Worm (Caenorhabditis elegans) whole organism, midembryonic: ENCODE measurements around the gene T19C9.10.

Source experiments
- T22C8.4 ChIP-seq: fragments of 200-800 bp; sonication (Bioruptor generic); IDR thresholded peaks from 2 replicates; pipeline ENCODE4 v1.3.6; 2022; ENCODE audit warnings: missing genetic modification characterization, missing compliant biosample characterization
- cog-1 ChIP-seq: sonication (generic microtip); optimal IDR thresholded peaks from 2 replicates; lab custom pipeline; 2016; ENCODE audit warnings: missing genetic modification characterization, missing compliant biosample characterization
- flt-1 ChIP-seq: fragments of 200-800 bp; sonication (Bioruptor generic); IDR thresholded peaks from 2 replicates; pipeline ENCODE4 v1.3.6; 2022; ENCODE audit warnings: missing genetic modification characterization, missing compliant biosample characterization
- klf-2 ChIP-seq: fragments of 200-800 bp; sonication (Bioruptor generic); conservative IDR thresholded peaks from 2 replicates; pipeline ENCODE4 v1.3.6; 2022; ENCODE audit warnings: missing genetic modification reagents, missing genetic modification characterization, missing compliant biosample characterization
- med-1 ChIP-seq: sonication (generic microtip); optimal IDR thresholded peaks from 2 replicates; lab custom pipeline; 2017; ENCODE audit warnings: missing genetic modification characterization, mild to moderate bottlenecking, missing compliant biosample characterization, antibody characterized with exemption, missing genetic modification reagents; ENCODE audit not compliant: insufficient read depth
- ref-1 ChIP-seq: fragments of 200-800 bp; sonication (Bioruptor generic); conservative IDR thresholded peaks from 2 replicates; pipeline ENCODE4 v1.3.6; 2022; ENCODE audit warnings: missing genetic modification reagents, missing genetic modification characterization, missing compliant biosample characterization
- tab-1 ChIP-seq: fragments of 200-800 bp; sonication (Bioruptor generic); IDR thresholded peaks from 2 replicates; pipeline ENCODE4 v1.3.6; 2022; ENCODE audit warnings: missing genetic modification characterization, missing compliant biosample characterization
- ztf-23 ChIP-seq: fragments of 200-800 bp; sonication (Bioruptor generic); IDR thresholded peaks from 2 replicates; pipeline ENCODE4 v1.3.6; 2022; ENCODE audit warnings: missing genetic modification reagents, missing genetic modification characterization, missing compliant biosample characterization
- ztf-29 ChIP-seq: fragments of 200-800 bp; sonication (Bioruptor generic); IDR thresholded peaks from 2 replicates; pipeline ENCODE4 v1.3.6; 2022; ENCODE audit warnings: missing genetic modification reagents, missing genetic modification characterization, missing compliant biosample characterization

Gene T19C9.10

DNA sequence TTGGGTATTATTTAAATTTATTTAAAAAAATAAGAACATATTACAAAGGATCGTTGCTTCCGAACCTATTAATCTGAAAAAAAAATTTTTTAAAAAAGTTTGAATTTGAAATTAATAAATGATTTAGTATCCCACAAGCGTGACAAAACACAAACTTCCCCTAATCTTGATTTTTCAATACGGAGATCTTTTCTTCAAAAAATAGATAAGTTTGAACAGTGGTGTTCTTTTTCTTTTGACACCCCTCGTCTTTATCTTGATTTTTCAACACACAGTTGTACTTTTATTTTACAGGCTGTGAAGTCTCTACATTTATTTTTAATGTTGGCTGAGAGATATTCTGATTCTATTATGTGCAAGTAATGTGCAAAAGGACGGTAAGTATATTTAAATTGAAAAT lies at the start of gene T19C9.10:
TSS of gene T19C9.10 (plus strand) at position 248 of the 400 bp plus-strand sequence.
- no peak for TF ChIP-seq med-1 (GFP tag; lab: Kevin White, UChicago)

DNA sequence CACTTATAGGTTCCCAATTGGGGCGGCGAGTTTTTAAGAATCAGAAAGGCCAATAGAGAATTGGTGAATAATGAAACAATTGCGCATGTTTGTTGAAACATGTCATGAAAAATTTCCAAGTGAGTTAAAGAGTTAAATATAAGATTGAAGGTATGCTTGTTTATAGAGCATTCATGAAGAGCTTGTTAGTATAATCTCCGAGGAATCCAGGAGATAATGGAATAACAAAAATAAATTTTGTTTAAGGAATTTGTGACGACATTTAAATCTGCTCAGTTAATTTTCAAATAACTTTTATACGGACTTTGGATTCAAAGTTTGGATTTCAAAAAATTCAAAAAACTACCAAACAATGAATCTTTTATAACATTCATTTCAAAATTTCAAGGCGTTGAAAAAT lies 46.0 kb upstream of the T19C9.10 start, which contains the start of gene str-199:
TSS of gene str-199 (minus strand) at position 101 of the 400 bp plus-strand sequence.
- TF ChIP-seq ref-1 (GFP tag; lab: Robert Waterston, UW) = no peak
- no peak for TF ChIP-seq ztf-29 (GFP tag; lab: Robert Waterston, UW)
- TF ChIP-seq flt-1 (GFP tag; lab: Robert Waterston, UW) = no peak
- no peak for TF ChIP-seq cog-1 (tag; lab: Kevin White, UChicago)
- TF ChIP-seq T22C8.4 (GFP tag; lab: Robert Waterston, UW) = no peak
- TF ChIP-seq tab-1 (GFP tag; lab: Robert Waterston, UW) = no peak
- TF ChIP-seq med-1 (GFP tag; lab: Kevin White, UChicago) = no peak
- no peak for TF ChIP-seq klf-2

DNA sequence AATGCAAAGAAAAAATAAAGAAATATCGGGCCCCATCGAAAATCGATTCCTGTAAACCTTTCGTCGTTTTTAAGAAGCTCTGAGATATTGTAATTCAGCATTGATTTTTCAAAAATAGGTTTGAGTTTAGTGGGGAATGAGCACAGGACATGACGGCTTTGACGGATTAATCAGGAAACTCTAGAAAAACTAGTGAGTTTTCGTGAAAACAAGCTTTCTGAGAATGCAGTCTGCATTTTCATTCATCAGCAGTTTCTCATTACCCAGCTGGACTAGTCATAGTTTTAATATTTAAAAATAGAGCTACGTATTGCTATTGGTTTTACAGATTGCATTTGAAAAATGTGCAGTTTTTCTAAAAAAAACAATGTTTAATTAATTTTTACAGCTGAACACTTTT lies 44.2 kb upstream of the T19C9.10 start, which contains the start of gene srz-47:
TSS of gene srz-47 (minus strand) at position 101 of the 400 bp plus-strand sequence.
- no peak for TF ChIP-seq klf-2
- no peak for TF ChIP-seq ztf-23 (GFP tag; lab: Robert Waterston, UW)
- TF ChIP-seq ref-1 (GFP tag; lab: Robert Waterston, UW) = no peak
- TF ChIP-seq ztf-29 (GFP tag; lab: Robert Waterston, UW) = no peak
- TF ChIP-seq T22C8.4 (GFP tag; lab: Robert Waterston, UW) = no peak
- no peak for TF ChIP-seq tab-1 (GFP tag; lab: Robert Waterston, UW)
- TF ChIP-seq cog-1 (tag; lab: Kevin White, UChicago) = no peak
- no peak for TF ChIP-seq med-1 (GFP tag; lab: Kevin White, UChicago)
- no peak for TF ChIP-seq flt-1 (GFP tag; lab: Robert Waterston, UW)

DNA sequence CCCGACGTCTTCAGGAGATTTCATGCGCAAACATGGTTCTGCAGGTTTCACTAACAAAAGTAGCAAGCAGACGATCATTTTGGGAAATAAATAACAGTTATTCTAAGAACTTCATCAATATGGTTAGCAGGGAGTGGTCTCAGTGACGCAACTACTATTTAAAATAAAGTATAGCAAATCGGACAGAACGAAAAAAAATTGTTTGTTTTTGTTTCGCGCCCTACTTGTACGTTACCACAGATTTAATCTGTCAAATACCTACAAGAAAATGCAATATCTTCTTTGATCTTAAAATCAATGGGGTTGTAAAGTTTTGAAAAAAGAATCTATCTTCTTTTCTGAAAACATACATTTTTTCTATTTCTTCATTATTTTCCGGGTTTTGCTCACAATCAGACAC lies 37.5 kb upstream of the T19C9.10 start, which contains the start of gene srz-96:
TSS of gene srz-96 (plus strand) at position 301 of the 400 bp plus-strand sequence.
- TF ChIP-seq T22C8.4 (GFP tag; lab: Robert Waterston, UW) (no peak), ref-1 (GFP tag; lab: Robert Waterston, UW) (no peak), ztf-23 (GFP tag; lab: Robert Waterston, UW) (no peak), flt-1 (GFP tag; lab: Robert Waterston, UW) (no peak), klf-2 (no peak), cog-1 (tag; lab: Kevin White, UChicago) (no peak), tab-1 (GFP tag; lab: Robert Waterston, UW) (no peak), ztf-29 (GFP tag; lab: Robert Waterston, UW) (no peak), med-1 (GFP tag; lab: Kevin White, UChicago) (no peak)

DNA sequence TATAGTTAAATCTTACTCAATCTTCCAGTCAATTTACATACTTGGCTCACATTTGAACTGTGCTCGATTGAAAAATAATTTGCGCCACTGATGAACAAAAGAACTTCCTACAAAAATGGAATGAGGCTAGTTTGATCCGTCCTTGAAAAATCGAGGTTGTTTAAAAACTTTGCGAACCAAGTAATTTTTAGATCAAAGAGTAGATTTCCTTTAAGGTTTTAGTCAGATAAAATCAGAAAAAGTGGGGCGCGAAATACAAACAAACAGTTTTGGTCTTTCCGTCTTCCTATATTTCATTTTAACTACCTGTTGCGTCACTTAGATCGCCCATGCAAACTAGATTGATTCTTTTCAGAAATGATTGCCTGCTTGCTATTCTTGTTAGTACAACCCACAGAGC lies 34.5 kb upstream of the T19C9.10 start, which contains the start of gene Y68A4A.10:
TSS of gene Y68A4A.10 (plus strand) at position 301 of the 400 bp plus-strand sequence.
- TF ChIP-seq tab-1 (GFP tag; lab: Robert Waterston, UW) (no peak), ref-1 (GFP tag; lab: Robert Waterston, UW) (no peak)

DNA sequence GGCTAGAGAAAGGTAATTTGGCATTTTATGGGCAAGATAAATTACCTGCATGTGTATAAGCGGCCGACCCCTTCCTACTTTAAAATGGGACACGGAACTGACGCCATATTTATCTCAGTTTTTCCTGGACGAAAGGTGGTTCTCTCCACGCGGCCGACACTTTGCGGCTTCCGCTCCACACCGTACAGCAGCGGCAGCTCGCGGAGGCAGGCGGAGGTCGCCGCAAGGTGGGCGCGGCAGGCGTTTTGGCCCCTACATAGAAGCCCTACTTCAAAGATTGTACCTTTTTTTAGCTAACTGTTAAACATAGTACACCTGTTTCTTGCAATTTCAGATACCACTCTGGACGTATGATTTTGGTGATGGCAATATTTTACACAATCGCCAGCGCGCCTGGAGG lies 29.9 kb upstream of the T19C9.10 start:
- TF ChIP-seq cog-1 (tag; lab: Kevin White, UChicago) = no peak
- TF ChIP-seq T22C8.4 (GFP tag; lab: Robert Waterston, UW) = no peak
- no peak for TF ChIP-seq med-1 (GFP tag; lab: Kevin White, UChicago)

DNA sequence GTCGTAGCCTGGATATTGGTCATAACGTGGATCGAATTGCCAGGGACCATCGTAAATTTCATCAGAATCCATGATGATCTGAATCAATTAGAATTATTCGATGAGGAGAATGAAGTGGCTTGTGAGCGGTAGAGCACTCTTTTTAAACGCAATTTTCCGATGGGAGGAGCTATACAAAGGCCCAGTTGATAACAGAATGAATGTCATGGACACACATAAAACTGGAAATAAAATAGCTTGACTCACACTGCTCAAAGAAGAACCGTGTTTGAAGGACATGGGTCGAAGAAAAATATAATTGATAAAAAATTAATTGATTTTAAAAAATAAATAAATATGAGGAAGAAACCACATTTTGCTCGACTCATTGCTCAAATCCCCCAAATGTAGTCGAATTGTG lies 28.3 kb upstream of the T19C9.10 start, which contains the start of gene Y68A4A.13:
TSS of gene Y68A4A.13 (minus strand) at position 101 of the 400 bp plus-strand sequence.
- TF ChIP-seq klf-2 (no peak), med-1 (GFP tag; lab: Kevin White, UChicago) (no peak), T22C8.4 (GFP tag; lab: Robert Waterston, UW) (no peak), flt-1 (GFP tag; lab: Robert Waterston, UW) (no peak), ztf-29 (GFP tag; lab: Robert Waterston, UW) (no peak), cog-1 (tag; lab: Kevin White, UChicago) (no peak), tab-1 (GFP tag; lab: Robert Waterston, UW) (no peak), ztf-23 (GFP tag; lab: Robert Waterston, UW) (no peak), ref-1 (GFP tag; lab: Robert Waterston, UW) (no peak)

DNA sequence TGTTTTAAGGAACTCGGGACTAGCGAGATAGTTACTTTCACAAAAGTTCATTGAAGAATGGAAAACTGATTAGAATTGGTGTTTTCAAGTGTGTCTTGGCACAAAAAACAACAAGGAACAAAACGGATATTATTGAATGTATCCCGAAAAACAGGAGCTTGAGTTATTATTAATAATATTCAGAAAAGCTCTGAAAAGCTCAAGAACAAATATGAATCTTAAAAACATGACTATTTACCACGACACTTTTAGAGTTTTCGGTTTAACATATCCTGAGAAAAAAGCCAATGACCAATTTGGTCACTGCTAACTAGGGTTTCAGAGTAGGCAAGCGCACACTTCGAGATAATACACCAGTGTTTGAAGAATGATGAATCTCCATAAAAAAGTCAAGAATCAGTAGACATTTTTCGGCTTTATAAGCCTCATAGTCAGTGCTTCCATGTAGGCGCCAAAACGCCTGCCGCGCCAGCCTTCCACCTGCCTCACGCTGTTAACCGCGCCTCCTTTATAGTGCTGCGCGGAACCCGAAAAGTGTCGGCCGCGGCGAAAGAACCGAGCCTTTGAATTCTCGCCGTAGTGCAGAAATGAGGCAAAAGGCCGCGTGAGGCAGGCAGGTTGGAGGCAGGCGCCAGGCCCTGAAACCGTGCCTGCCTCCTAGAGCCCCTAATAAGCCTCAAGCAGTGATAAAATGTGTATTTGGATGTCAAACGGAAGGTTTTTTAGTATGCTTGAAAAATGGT lies 24.2 kb upstream of the T19C9.10 start, which contains the start of gene srh-236:
TSS of gene srh-236 (minus strand) at position 51 of the 743 bp plus-strand sequence.
- no peak for TF ChIP-seq ref-1 (GFP tag; lab: Robert Waterston, UW)
- no peak for TF ChIP-seq ztf-29 (GFP tag; lab: Robert Waterston, UW)
- no peak for TF ChIP-seq tab-1 (GFP tag; lab: Robert Waterston, UW)
- TF ChIP-seq T22C8.4 (GFP tag; lab: Robert Waterston, UW) = no peak
- TF ChIP-seq klf-2 = no peak
- TF ChIP-seq med-1 (GFP tag; lab: Kevin White, UChicago) = no peak
- no peak for TF ChIP-seq cog-1 (tag; lab: Kevin White, UChicago)
- TF ChIP-seq flt-1 (GFP tag; lab: Robert Waterston, UW) = no peak
- TF ChIP-seq ztf-23 (GFP tag; lab: Robert Waterston, UW) = no peak

DNA sequence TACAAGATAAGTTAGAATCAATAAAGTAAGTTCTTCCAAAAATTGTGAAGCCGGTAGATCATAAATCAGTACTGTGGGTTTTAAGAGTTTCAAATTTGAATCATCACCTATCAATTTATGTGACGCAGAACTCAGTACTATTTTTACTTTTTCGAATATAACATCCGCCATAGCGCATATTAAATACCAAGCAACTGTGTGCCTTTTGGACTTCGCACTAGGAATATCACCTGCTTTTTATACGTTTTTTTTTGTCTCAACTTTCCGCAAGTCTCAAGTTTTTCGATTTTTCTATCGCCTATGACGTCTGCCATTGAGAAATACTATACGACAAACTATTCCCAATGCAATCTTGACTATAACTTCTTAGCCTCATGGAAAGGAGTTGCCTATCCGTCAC lies 23.6 kb upstream of the T19C9.10 start, which contains the start of gene srh-113:
TSS of gene srh-113 (plus strand) at position 301 of the 400 bp plus-strand sequence.
- no peak for TF ChIP-seq ztf-23 (GFP tag; lab: Robert Waterston, UW)
- no peak for TF ChIP-seq flt-1 (GFP tag; lab: Robert Waterston, UW)
- TF ChIP-seq klf-2 = no peak
